Fruit fly (Drosophila melanogaster) whole organism, adult: ENCODE measurements around the gene CG18302.

Experiments used
- CG11617 ChIP-seq: fragments of 200-800 bp; sonication (Bioruptor generic); optimal IDR thresholded peaks from 2 replicates; lab custom pipeline; 2017; ENCODE audit warnings: mild to moderate bottlenecking, missing biosample characterization, missing genetic modification reagents, missing genetic modification characterization
- CG12768 ChIP-seq: fragments of 200-800 bp; sonication (Bioruptor generic); optimal IDR thresholded peaks from 2 replicates; lab custom pipeline; 2017; ENCODE audit warnings: missing biosample characterization, missing genetic modification characterization, mild to moderate bottlenecking, moderate library complexity, missing genetic modification reagents
- CG5204 ChIP-seq: fragments of 200-800 bp; sonication (Bioruptor generic); optimal IDR thresholded peaks from 2 replicates; lab custom pipeline; 2016; ENCODE audit warnings: missing biosample characterization, missing genetic modification characterization
- CG7045 ChIP-seq: fragments of 200-800 bp; sonication (Bioruptor generic); optimal IDR thresholded peaks from 2 replicates; lab custom pipeline; 2017; ENCODE audit warnings: missing biosample characterization, mild to moderate bottlenecking, missing genetic modification characterization
- bab1 ChIP-seq: fragments of 200-800 bp; sonication (Bioruptor generic); optimal IDR thresholded peaks from 3 replicates; lab custom pipeline; 2019; ENCODE audit warnings: missing biosample characterization, mild to moderate bottlenecking, missing genetic modification characterization, moderate library complexity
- tj ChIP-seq: fragments of 200-800 bp; sonication (Bioruptor generic); optimal IDR thresholded peaks from 3 replicates; lab custom pipeline; 2017; ENCODE audit warnings: missing biosample characterization, mild to moderate bottlenecking, missing genetic modification characterization, moderate library complexity

DNA sequence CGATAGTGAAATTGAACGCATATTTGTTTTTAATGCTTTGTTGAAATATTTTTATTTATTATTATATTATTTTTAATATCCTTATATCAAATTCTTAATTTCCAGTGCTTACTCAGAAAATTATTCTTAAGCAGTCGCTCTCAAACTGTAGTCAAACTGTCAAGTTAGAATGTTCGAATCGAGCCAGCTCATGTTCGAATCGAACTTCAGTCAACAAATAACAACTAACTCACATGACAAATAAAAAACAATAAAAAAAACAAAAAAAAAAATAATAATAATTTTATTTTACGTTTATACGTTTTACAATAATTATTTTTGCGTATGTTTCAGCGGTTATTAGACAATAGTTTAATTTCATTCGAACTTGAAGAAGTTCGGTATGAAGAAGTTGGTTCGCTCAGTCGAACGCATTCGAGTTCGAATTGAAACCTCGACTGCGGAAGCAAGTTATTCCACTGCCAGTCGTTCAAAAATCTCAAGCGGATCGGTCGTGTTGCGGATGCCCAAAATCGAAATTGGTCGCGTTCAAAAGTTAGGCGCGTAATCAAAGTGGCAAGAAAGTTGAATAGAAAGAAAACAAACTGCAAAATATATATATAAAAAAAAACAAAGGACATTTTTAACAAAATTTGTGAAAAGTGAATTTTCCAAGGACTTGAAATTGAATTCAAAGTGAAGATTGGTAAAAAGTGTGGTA, 10.4 kb downstream of the CG18302 start, which contains the start of gene Trim9:
- no peak for TF ChIP-seq CG12768
- no peak for TF ChIP-seq tj (GFP tag; lab: Kevin White, UChicago)
- no peak for TF ChIP-seq CG5204 (GFP tag; lab: Kevin White, UChicago)
- no peak for TF ChIP-seq CG7045 (GFP tag; lab: Kevin White, UChicago)
- no peak for TF ChIP-seq CG11617 (GFP tag; lab: Kevin White, UChicago)
- no peak for TF ChIP-seq bab1 (GFP tag; lab: Kevin White, UChicago)
